Worm (Caenorhabditis elegans) whole organism, L4/young adult: ENCODE data around the gene Y41D4B.14.

ENCODE experiments used
- W03F9.2 ChIP-seq: fragments of 150-350 bp; optimal IDR thresholded peaks from 2 replicates; lab custom pipeline; 2014; ENCODE audit warnings: missing biosample characterization, missing genetic modification characterization
- dao-5 ChIP-seq: sonication (generic microtip); optimal IDR thresholded peaks from 2 replicates; lab custom pipeline; 2016; ENCODE audit warnings: missing genotype, missing genetic modification characterization, moderate library complexity, missing compliant biosample characterization
- him-1 ChIP-seq: sonication (generic microtip); optimal IDR thresholded peaks from 2 replicates; lab custom pipeline; 2016; ENCODE audit warnings: missing genotype, missing genetic modification reagents, missing genetic modification characterization, missing compliant biosample characterization

Gene Y41D4B.14

DNA sequence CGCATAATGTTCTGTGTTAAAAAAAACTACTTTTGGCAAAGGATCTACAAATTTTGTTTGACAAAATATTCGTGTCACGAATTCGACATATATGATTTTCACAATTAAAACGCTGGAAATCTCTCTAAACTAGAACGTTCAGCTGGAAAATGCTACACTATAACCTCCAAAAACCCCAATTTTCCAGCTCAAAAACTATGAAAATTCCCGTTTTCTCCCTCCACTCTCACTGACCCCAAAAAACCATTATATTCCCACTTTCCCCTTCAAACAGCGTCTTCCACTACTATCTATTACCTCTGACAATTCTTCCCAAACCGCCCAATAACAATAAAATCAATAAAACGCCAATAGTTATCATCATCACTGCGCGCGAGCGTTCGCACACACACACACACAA lies at the start of gene Y41D4B.14:
Y41D4B.14 (plus strand) TSS at position 301 of the 400 bp plus-strand sequence.
- TF ChIP-seq dao-5 (tag; lab: Kevin White, UChicago) = no peak
- no peak for TF ChIP-seq him-1 (tag; lab: Kevin White, UChicago)
- no peak for TF ChIP-seq W03F9.2

DNA sequence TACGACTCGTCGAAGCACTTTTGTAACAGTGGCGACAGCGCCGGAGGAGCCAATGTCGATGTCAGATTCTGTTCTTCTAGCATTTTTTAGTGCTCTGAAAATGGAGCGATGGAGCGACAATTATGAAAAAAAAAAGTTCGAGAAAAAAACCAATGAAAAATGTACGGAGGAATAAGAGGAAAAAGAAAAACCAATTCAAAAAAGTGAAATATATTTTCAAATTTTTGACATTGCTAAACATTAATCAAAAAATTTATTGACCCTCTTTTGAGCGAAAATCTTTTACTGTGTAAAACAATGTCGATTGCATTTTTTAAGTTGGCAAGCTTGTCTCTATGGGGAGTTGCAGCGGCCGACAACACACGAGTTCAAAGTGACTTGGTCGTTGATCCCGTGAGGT lies 40.5 kb upstream of the Y41D4B.14 start, which contains the start of gene K03H6.5:
K03H6.5 (minus strand) TSS at position 101 of the 400 bp plus-strand sequence.
- TF ChIP-seq him-1 (tag; lab: Kevin White, UChicago) = no peak
- no peak for TF ChIP-seq dao-5 (tag; lab: Kevin White, UChicago)
- no peak for TF ChIP-seq W03F9.2

DNA sequence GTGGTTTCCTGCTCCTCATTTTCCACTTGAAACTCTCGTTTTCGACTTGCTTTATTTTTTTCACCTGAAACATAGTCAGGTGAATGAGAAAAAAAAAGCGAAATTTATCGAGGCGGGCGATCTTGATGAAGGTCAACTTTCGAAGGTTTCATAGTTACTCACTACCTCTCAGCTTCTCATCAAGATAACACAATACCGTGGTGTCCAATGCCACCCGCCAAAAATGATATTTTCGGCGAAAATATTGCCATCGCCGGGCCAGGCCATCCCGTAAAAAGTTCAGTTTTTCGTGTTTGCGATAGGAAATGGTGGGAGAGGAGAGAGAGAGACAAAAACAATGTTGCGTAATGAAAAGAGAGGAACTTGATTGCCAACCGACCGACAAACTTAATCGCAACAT lies 29.7 kb upstream of the Y41D4B.14 start:
- no peak for TF ChIP-seq dao-5 (tag; lab: Kevin White, UChicago)
- no peak for TF ChIP-seq W03F9.2
- TF ChIP-seq him-1 (tag; lab: Kevin White, UChicago) = no peak

DNA sequence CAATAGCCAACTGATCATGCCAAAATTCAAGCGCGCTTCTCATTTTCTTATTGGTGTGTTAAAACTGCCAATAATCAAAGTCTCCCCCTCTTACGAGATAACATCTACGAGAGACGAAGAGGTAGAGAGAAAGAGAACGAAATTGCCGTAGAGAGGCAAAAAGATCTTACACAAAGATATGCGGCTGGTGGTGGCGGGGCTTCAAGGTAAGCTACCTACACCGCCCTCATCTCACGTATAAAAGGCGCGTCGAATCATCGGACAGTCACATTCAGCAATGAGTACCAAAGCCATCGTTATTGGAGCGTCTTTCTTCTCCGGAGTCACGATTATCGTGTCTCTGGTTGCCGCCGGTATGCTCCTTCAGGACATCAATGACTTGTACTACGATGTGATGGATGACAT lies 28.4 kb upstream of the Y41D4B.14 start, which contains the start of gene col-107:
col-107 (plus strand) TSS at position 265 of the 405 bp plus-strand sequence.
- TF ChIP-seq W03F9.2 = no peak
- TF ChIP-seq him-1 (tag; lab: Kevin White, UChicago) = no peak
- TF ChIP-seq dao-5 (tag; lab: Kevin White, UChicago) = no peak

DNA sequence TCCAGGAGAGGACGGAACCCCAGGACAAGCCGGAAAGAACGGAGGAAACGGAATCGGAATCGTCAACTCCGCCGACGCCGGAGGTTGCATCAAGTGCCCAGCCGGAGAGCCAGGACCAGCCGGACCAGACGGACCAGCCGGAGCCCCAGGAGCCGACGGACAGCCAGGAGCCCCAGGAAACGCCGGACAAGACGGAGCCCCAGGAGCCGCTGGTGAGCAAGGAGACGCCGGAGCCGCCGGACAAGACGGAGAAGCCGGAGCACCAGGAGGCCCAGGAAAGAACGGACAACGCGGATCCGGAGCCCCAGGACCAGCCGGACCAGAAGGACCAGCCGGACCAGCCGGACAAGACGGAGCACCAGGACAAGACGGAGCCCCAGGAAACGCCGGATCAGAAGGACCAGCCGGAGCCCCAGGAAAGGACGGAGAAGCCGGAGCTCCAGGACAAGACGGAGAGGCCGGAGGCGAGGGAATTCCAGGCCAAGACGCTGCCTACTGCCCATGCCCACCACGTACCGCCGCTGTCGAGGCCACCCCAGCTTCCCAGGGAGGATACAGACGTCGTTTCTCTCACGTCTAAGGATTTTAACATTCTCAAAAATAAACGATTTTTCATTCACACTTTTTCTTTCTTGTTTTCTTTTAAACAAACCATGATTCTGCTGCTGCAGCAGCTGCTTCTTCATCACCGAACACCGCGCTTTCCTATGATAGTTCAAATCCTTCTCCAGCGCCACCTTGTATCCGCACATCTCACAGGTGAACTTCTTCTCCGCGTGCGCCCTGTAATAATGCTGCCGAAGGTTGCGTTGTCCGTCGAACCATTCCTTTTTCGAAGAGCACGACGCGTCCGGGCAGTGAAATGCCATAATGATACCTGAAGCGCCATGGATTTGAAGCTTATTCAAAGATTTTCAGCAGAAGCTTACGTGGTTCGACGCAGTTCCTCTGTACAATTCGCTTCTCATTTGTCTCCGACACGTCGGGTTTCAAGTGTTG lies 27.4 kb upstream of the Y41D4B.14 start:
- TF ChIP-seq dao-5 (tag; lab: Kevin White, UChicago) (no peak), W03F9.2 (no peak), him-1 (tag; lab: Kevin White, UChicago) (no peak)

DNA sequence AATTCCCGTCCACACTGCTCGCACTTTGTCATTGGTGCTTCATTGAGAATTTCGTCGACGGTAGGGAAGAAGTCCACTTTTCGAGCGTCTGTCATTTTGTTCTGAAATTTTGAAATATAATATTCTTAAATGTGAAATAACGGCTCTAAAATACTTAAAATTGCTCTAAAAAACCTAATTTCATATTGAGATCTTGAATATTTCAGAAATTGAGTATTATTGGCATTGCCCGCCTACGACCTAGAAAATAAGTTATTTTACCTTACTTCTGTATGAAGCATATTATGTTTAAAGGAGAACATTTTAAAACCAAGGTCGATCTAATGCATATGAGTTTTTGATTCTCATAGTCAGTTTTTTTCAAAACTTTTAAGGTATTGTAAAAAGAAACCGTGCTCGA lies 26.7 kb upstream of the Y41D4B.14 start, which contains the start of gene C34H4.5:
C34H4.5 (minus strand) TSS at position 101 of the 400 bp plus-strand sequence.
- no peak for TF ChIP-seq W03F9.2
- TF ChIP-seq him-1 (tag; lab: Kevin White, UChicago) = no peak
- TF ChIP-seq dao-5 (tag; lab: Kevin White, UChicago) = no peak

DNA sequence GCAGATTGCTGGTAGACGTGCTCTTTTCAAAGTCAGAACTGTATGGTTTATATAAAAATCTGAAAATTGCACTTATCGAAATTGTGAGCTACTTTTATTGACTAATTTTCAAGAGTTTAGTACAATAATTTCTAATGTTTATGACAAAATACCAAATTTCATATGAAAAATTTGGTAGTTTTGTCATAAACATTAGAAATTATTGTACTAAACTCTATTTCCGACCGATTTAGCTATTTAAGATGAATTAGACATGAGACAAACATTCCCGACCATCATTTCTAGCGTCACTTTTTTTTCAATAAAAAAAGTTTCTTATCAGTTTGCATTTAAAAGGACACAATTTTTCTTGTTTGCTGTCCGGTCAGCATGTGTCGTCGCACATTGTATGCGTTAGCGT lies 26.3 kb upstream of the Y41D4B.14 start, which contains the start of gene tag-244:
tag-244 (plus strand) TSS at position 301 of the 400 bp plus-strand sequence.
- TF ChIP-seq W03F9.2 (no peak), dao-5 (tag; lab: Kevin White, UChicago) (no peak), him-1 (tag; lab: Kevin White, UChicago) (no peak)

DNA sequence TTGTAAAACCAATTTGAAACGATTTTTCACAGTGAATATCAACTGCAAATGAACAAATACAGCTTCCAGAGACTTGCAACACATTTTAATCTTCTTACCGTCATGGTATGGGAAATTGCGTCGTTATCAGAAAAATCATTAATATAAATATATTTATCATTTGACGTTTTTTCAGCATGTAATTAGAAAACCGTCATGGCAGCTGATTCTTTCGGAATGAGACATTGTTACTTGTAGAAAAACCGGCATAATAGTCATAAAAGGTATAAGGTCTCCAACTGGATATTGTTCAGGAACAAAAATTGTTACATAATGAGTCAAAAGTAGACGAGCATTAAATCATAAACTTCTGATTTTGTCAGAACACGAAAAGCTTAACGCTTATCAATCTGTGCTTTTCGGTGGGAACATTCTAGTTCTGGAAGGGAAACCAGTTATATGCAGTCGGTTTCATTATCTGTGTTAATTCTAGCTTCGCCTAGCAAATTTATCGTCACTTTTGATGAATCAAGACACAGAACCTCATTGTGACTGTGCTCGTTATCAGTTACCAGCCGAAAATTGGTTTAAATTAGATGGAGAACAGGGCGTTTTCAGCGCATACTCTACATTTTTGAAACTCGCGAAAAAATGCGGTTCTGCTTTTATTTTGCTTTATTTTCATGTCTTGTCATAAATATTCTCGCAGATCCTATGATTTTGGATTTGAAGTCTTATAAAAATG lies 23.5 kb upstream of the Y41D4B.14 start, which contains the start of gene C34H4.2:
C34H4.2 (plus strand) TSS at position 558 of the 724 bp plus-strand sequence.
- TF ChIP-seq him-1 (tag; lab: Kevin White, UChicago) (no peak), W03F9.2 (no peak), dao-5 (tag; lab: Kevin White, UChicago) (no peak)

DNA sequence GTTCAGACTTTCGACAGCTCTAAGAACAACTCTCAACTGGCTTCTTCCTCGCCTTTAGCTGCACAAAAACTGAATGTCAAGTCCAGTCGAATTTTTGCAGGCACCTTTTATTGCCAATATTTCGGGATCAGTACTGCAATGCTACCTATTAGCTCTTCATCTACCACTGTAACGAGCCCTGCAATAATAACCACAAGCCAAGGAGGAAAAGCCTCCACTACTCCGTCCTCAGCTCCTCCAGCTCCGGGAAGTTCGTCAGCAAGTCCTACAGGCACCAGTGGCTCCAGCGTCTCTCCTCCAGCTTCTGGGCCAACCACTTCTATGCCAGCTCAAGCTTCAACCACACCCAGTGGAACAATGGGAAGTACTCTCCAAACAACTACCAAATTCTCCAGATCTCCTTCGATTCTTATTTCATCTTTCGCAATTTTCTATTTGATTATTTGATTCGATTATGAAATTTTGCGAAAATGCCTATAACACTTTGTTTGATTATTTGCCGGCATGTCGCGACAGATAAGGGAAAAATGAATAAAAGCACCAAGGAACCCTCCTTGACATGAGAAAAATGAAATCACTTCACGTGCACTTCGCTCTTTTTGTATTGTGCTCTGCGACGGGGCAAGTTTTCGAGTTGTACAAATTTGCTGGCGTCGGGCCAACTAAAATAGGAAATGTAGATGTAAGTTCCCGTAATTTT lies 21.7 kb upstream of the Y41D4B.14 start, which contains the start of gene C34H4.1:
C34H4.1 (plus strand) TSS at position 559 of the 700 bp plus-strand sequence.
- no peak for TF ChIP-seq W03F9.2
- TF ChIP-seq him-1 (tag; lab: Kevin White, UChicago) = no peak
- TF ChIP-seq dao-5 (tag; lab: Kevin White, UChicago) = no peak

DNA sequence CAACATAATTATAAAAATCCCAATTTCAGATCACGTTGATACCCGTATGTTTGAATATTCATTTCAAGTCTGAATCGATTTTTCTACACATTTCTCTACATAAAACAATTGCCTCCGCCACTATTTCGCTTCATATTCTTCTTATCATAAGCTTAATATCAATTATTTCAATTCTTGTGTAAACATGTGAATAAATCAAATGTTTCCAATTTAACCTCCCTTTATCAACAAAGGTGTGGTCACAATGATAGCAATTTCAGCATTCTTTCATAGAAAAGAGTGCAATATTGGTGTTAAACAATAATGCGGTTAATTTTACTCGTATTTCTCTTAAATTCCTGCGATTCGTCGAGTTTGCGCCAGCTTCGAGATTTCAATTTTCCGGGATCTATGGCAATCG lies 16.9 kb upstream of the Y41D4B.14 start, which contains the start of gene Y41D4B.17:
Y41D4B.17 (plus strand) TSS at position 174 of the 400 bp plus-strand sequence.
- no peak for TF ChIP-seq him-1 (tag; lab: Kevin White, UChicago)
- no peak for TF ChIP-seq dao-5 (tag; lab: Kevin White, UChicago)
- no peak for TF ChIP-seq W03F9.2

DNA sequence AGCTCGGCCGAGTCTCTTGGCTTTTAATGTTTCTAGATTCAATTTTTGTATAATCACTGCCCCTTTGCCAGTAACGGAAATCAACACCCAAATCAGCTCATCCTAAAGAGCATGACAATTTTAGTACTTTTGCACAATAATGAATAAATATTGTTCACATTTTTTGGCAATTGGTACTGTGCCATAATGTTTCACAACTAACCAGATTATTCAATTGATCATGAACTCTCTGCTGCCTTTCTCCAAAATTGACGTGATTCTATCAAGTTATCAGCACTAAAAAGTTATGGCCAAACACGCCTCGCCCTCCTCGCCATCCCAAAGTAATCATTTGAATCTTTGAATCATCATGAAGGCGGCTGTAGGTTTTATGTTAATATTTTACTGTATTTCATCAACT lies 14.9 kb upstream of the Y41D4B.14 start, which contains the start of gene hpo-6:
hpo-6 (plus strand) TSS at position 301 of the 400 bp plus-strand sequence.
- TF ChIP-seq dao-5 (tag; lab: Kevin White, UChicago) (no peak), him-1 (tag; lab: Kevin White, UChicago) (no peak), W03F9.2 (no peak)

DNA sequence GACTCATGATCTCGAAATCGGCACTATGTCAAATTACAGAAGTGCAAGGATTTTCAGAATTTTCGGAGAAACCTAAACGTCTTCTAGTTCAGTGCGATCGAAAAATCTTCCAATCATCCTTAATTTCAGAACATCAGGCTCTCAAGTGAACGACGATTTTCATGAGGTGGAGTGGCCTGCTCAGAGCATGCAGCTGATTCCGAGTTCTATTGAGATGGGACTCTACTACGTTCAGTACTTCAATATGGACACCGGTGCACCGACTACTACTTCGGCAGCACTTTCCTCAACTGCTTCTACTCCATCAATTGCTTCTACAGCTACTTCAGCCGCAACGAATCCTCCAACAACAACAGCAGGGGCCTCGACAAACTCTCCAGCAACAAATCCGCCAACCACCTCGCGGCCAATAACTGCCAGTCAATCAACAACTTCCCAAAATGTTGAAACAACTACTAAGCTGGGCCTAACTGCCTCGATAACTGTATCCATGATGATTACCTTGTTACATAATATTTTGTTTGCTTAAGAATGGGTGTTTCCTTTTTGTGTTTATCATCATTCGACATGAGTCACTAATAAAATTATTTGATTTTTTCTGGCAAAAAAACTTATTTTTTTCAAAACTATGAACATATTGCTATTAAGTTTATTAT lies 13.2 kb upstream of the Y41D4B.14 start, which contains the start of gene Y41D4B.15:
Y41D4B.15 (plus strand) TSS at position 606 of the 656 bp plus-strand sequence.
- no peak for TF ChIP-seq dao-5 (tag; lab: Kevin White, UChicago)
- no peak for TF ChIP-seq W03F9.2
- no peak for TF ChIP-seq him-1 (tag; lab: Kevin White, UChicago)
